Worm (Caenorhabditis elegans): ENCODE data around the gene C05E4.7.

DNA sequence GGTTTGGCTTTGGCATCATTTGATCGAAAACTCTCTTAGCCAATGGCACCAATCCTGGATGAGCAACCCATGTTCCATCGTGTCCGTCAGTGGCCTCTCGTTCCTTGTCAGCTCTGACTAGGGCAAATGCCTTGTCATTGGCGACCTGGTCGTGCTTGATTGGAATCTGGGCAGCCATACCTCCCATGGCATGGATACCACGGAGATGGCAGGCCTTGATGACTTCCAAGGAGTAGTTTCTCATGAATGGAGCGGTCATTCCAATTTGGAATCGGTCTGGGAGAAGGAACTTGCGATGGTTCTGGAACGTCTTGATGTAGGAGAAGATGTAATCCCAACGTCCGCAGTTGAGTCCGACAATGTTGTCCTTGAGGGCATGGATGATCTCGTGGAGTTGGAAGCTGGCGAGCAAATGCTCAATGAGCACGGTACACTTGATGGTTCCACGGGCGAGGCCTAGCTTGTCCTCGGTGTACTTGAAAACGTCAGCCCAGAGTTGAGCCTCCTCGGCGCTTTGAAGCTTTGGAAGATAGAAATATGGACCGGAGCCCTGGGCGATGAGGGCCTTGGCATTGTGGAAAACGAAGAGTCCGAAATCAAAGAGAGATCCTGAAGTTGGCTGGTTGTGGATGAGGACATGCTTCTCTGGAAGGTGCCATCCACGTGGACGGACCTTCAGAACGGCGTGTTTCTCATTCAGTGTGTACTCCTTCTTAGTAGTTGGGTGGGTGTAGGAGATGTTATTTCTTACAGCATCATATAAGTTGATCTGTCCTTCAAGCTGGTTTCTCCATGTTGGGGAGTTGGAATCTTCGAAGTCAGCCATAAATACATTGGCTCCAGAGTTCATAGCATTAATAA, 16.7 kb upstream of the C05E4.7 start:
- no peak for TF ChIP-seq ztf-16 (tag; optimal IDR thresholded peaks at IDR 0.05)
- TF ChIP-seq dmd-4 (tag; optimal IDR thresholded peaks at IDR 0.05; ENCODE audit: borderline replicate concordance), result no peak
- TF ChIP-seq zip-5 (tag; optimal IDR thresholded peaks at IDR 0.05), result no peak
- TF ChIP-seq tbx-7 (tag; optimal IDR thresholded peaks at IDR 0.05), result no peak
- TF ChIP-seq nhr-11 (tag; optimal IDR thresholded peaks at IDR 0.05), result no peak
- TF ChIP-seq elt-2 (tag; optimal IDR thresholded peaks at IDR 0.05), result no peak
- TF ChIP-seq fkh-10 (GFP tag; optimal IDR thresholded peaks at IDR 0.05), result no peak
- no peak for TF ChIP-seq ama-1 (optimal IDR thresholded peaks at IDR 0.05)
- TF ChIP-seq ceh-19 (GFP tag; optimal IDR thresholded peaks at IDR 0.05), result no peak
- TF ChIP-seq ahr-1 (tag; optimal IDR thresholded peaks at IDR 0.05), result no peak
- no peak for TF ChIP-seq ceh-18 (tag; optimal IDR thresholded peaks at IDR 0.05)

All from whole organism, late embryonic.